Fruit fly (Drosophila melanogaster): ENCODE data around the gene ca.

Gene ca

dm6 chr3R:29772090-29772794 lies 34.4 kb upstream of the ca start:
- TF ChIP-seq cyc (GFP tag; optimal IDR thresholded peaks at IDR 0.05), result peak; percentile 42
- TF ChIP-seq CG6808 (GFP tag; optimal IDR thresholded peaks at IDR 0.05), result peak; percentile 63
- TF ChIP-seq Smox (GFP tag; optimal IDR thresholded peaks at IDR 0.05), result peak; percentile 36
- no peak for TF ChIP-seq CG15336 (GFP tag; IDR thresholded peaks at IDR 0.05)
- TF ChIP-seq OdsH (GFP tag; optimal IDR thresholded peaks at IDR 0.05), result peak; percentile 27
- TF ChIP-seq dsx (GFP tag; optimal IDR thresholded peaks at IDR 0.05; ENCODE audit: poor library complexity, severe bottlenecking), result no peak
- TF ChIP-seq CG3919 (GFP tag; optimal IDR thresholded peaks at IDR 0.05), result peak; percentile 24
- TF ChIP-seq Gug (GFP tag; IDR thresholded peaks at IDR 0.05), result no peak
- no peak for TF ChIP-seq net (GFP tag; optimal IDR thresholded peaks at IDR 0.05)
- TF ChIP-seq acj6 (GFP tag; optimal IDR thresholded peaks at IDR 0.05), result no peak
- TF ChIP-seq CG6792 (GFP tag; optimal IDR thresholded peaks at IDR 0.05), result peak; percentile 30
- TF ChIP-seq CG6854 (GFP tag; optimal IDR thresholded peaks at IDR 0.05), result no peak
- peak; percentile 51 for TF ChIP-seq spab (GFP tag; optimal IDR thresholded peaks at IDR 0.05)
- TF ChIP-seq CG6276 (GFP tag; optimal IDR thresholded peaks at IDR 0.05), result peak; percentile 23
- no peak for TF ChIP-seq CG7368 (GFP tag; optimal IDR thresholded peaks at IDR 0.05)
- peak; percentile 20 for TF ChIP-seq fd59A (GFP tag; optimal IDR thresholded peaks at IDR 0.05)
- peak; percentile 52 for TF ChIP-seq CG3032 (tag; optimal IDR thresholded peaks at IDR 0.05)
- TF ChIP-seq CG16779 (tag; optimal IDR thresholded peaks at IDR 0.05), result no peak
- peak; percentile 40 for TF ChIP-seq CG31627 (GFP tag; optimal IDR thresholded peaks at IDR 0.05)
- no peak for TF ChIP-seq vri (GFP tag; optimal IDR thresholded peaks at IDR 0.05)
- no peak for TF ChIP-seq fkh (GFP tag; optimal IDR thresholded peaks at IDR 0.05)
- no peak for TF ChIP-seq CG11294 (GFP tag; IDR thresholded peaks at IDR 0.05)
- TF ChIP-seq svp (GFP tag), result peak; percentile 71
- TF ChIP-seq Lpt (GFP tag; optimal IDR thresholded peaks at IDR 0.05), result no peak
- TF ChIP-seq CG10631 (GFP tag; optimal IDR thresholded peaks at IDR 0.05), result peak; percentile 65
- TF ChIP-seq CG10669 (GFP tag; optimal IDR thresholded peaks at IDR 0.05), result peak; percentile 33
- peak; percentile 10 for TF ChIP-seq Ets21C (GFP tag; optimal IDR thresholded peaks at IDR 0.05)
- no peak for TF ChIP-seq fd85E (GFP tag; optimal IDR thresholded peaks at IDR 0.05)
- TF ChIP-seq CG9139 (GFP tag; optimal IDR thresholded peaks at IDR 0.05), result no peak
- TF ChIP-seq Sox14 (GFP tag; optimal IDR thresholded peaks at IDR 0.05), result no peak
- TF ChIP-seq CG32006 (GFP tag; optimal IDR thresholded peaks at IDR 0.05), result peak; percentile 61
- no peak for TF ChIP-seq Eip93F (GFP tag; optimal IDR thresholded peaks at IDR 0.05)
- no peak for TF ChIP-seq ss (GFP tag; optimal IDR thresholded peaks at IDR 0.05)
- no peak for TF ChIP-seq CG8632 (GFP tag; optimal IDR thresholded peaks at IDR 0.05)
- peak; percentile 12 for TF ChIP-seq Hr39 (GFP tag; optimal IDR thresholded peaks at IDR 0.05)
- peak in 1 of 2 experiments; percentile 60 for TF ChIP-seq salr (GFP tag; optimal IDR thresholded peaks at IDR 0.05)
- TF ChIP-seq CG4318 (GFP tag; optimal IDR thresholded peaks at IDR 0.05), result peak; percentile 48
- TF ChIP-seq Eip78C (GFP tag), result peak; percentile 93
- no peak for TF ChIP-seq Hr38 (GFP tag; optimal IDR thresholded peaks at IDR 0.05)
- no peak for TF ChIP-seq CG11762 (GFP tag; optimal IDR thresholded peaks at IDR 0.05; ENCODE audit: insufficient read depth)
- no peak; the same call in 2 of the 3 replicates for TF ChIP-seq eg (GFP tag; IDR thresholded peaks at IDR 0.05)
- no peak for TF ChIP-seq Hr4 (GFP tag; optimal IDR thresholded peaks at IDR 0.05)
- no peak for TF ChIP-seq Sox102F (GFP tag; optimal IDR thresholded peaks at IDR 0.05)
- peak; percentile 66 for TF ChIP-seq esn (GFP tag; optimal IDR thresholded peaks at IDR 0.05)
- TF ChIP-seq dac (GFP tag; optimal IDR thresholded peaks at IDR 0.05), result no peak
- peak; percentile 18 for TF ChIP-seq Eip75B (GFP tag; optimal IDR thresholded peaks at IDR 0.05)
- peak; percentile 52 for TF ChIP-seq topi (GFP tag; optimal IDR thresholded peaks at IDR 0.05)
- peak; percentile 57 for TF ChIP-seq Met (GFP tag; optimal IDR thresholded peaks at IDR 0.05)
- TF ChIP-seq CG8119 (GFP tag; IDR thresholded peaks at IDR 0.05), result no peak
- TF ChIP-seq CG11902 (GFP tag; optimal IDR thresholded peaks at IDR 0.05), result peak; percentile 28
- peak; percentile 16 for TF ChIP-seq Ets96B (tag; optimal IDR thresholded peaks at IDR 0.05)
